Fruit fly (Drosophila melanogaster): ENCODE measurements around the gene kek5.

The kek5 gene

dm6 chrX:19497782-19498440, 144.9 kb downstream of the kek5 start (continued):
- TF ChIP-seq CG9215 (GFP tag; IDR thresholded peaks at IDR 0.05) (no peak), ranshi (GFP tag; IDR thresholded peaks at IDR 0.05) (peak; percentile 10; the same call in 1 of the 2 replicates), sob (GFP tag; IDR thresholded peaks at IDR 0.05) (peak; percentile 39; the same call in 1 of the 2 replicates), NFAT (GFP tag; IDR thresholded peaks at IDR 0.05) (peak; percentile 58), slp2 (GFP tag; optimal IDR thresholded peaks at IDR 0.05) (no peak), CG14710 (tag; optimal IDR thresholded peaks at IDR 0.05) (no peak), CG11696 (GFP tag; IDR thresholded peaks at IDR 0.05) (peak; percentile 57; the same call in 1 of the 2 replicates), TFAM (GFP tag; optimal IDR thresholded peaks at IDR 0.05) (no peak), CG32532 (GFP tag; IDR thresholded peaks at IDR 0.05) (peak; percentile 89), CG10209 (GFP tag; optimal IDR thresholded peaks at IDR 0.05) (no peak), exex (tag; optimal IDR thresholded peaks at IDR 0.05) (peak; percentile 33), CG6683 (GFP tag; optimal IDR thresholded peaks at IDR 0.05) (no peak), Hmr (GFP tag; optimal IDR thresholded peaks at IDR 0.05) (peak; percentile 63), CG14441 (GFP tag; IDR thresholded peaks at IDR 0.05) (0 out of 2 replicates have a peak, but pooled peaks have one; percentile 5), Atf6 (GFP tag; IDR thresholded peaks at IDR 0.05) (peak; percentile 52; the same call in 1 of the 2 replicates), CG9609 (GFP tag; optimal IDR thresholded peaks at IDR 0.05) (no peak), CG15514 (GFP tag; optimal IDR thresholded peaks at IDR 0.05) (peak; percentile 71), lab (GFP tag; optimal IDR thresholded peaks at IDR 0.05) (peak; percentile 74), CG5180 (GFP tag; optimal IDR thresholded peaks at IDR 0.05) (no peak), CG11398 (GFP tag; optimal IDR thresholded peaks at IDR 0.05) (no peak), CG15696 (tag; optimal IDR thresholded peaks at IDR 0.05) (no peak), chinmo (GFP tag; IDR thresholded peaks at IDR 0.05; ENCODE audit: partially characterized antibody) (peak; percentile 83; the same call in 2 of the 4 replicates), sd (tag; optimal IDR thresholded peaks at IDR 0.05) (peak; percentile 54), knrl (GFP tag; IDR thresholded peaks at IDR 0.05; ENCODE audit: partially characterized antibody) (no peak), tll (GFP tag; optimal IDR thresholded peaks at IDR 0.05) (no peak), CG31224 (GFP tag; IDR thresholded peaks at IDR 0.05) (no peak), wor (GFP tag; IDR thresholded peaks at IDR 0.05) (no peak), ERR (GFP tag; optimal IDR thresholded peaks at IDR 0.05) (no peak), dpn (GFP tag; optimal IDR thresholded peaks at IDR 0.05) (peak in 1 of 2 experiments; percentile 7), caup (GFP tag; optimal IDR thresholded peaks at IDR 0.05; ENCODE audit: severe bottlenecking) (peak; percentile 29), pan (optimal IDR thresholded peaks at IDR 0.05) (no peak), pan (GFP tag; optimal IDR thresholded peaks at IDR 0.05 in 1 of 2, IDR thresholded peaks at IDR 0.05 in 1 of 2) (peak in 1 of 2 experiments; percentile 18), grn (GFP tag; optimal IDR thresholded peaks at IDR 0.05) (peak; percentile 41), dan (GFP tag; IDR thresholded peaks at IDR 0.05) (no peak), fu2 (GFP tag; optimal IDR thresholded peaks at IDR 0.05) (no peak), Rfx (GFP tag; IDR thresholded peaks at IDR 0.05) (peak; percentile 58), Deaf1 (tag; optimal IDR thresholded peaks at IDR 0.05) (peak; percentile 98), Jarid2 (GFP tag; optimal IDR thresholded peaks at IDR 0.05) (peak; percentile 11), pzg (GFP tag; optimal IDR thresholded peaks at IDR 0.05) (peak; percentile 15), grau (tag; optimal IDR thresholded peaks at IDR 0.05) (peak; percentile 9), so (GFP tag; IDR thresholded peaks at IDR 0.05) (peak; percentile 80; the same call in 2 of the 3 replicates), CG9932 (GFP tag; IDR thresholded peaks at IDR 0.05) (peak; percentile 63), insv (GFP tag; optimal IDR thresholded peaks at IDR 0.05) (peak in 1 of 2 experiments; percentile 59), Hand (GFP tag; optimal IDR thresholded peaks at IDR 0.05) (peak; percentile 43), CG7963 (GFP tag; IDR thresholded peaks at IDR 0.05; ENCODE audit: partially characterized antibody) (no peak), CG12155 (GFP tag; optimal IDR thresholded peaks at IDR 0.05) (peak; percentile 61), Adf1 (GFP tag; IDR thresholded peaks at IDR 0.05) (peak; percentile 59; the same call in 1 of the 2 replicates), CG6689 (GFP tag; IDR thresholded peaks at IDR 0.05) (no peak), ci (GFP tag; IDR thresholded peaks at IDR 0.05) (peak; percentile 45; the same call in 1 of the 3 replicates)

Measured in whole organism, embryonic.